Worm (Caenorhabditis elegans): Measurements from ENCODE around the gene C44C1.1.

C44C1.1 gene

ce11 chrX:1012385-1012866 is 31.9 kb downstream of the C44C1.1 start (continued):
- TF ChIP-seq Y105C5A.15 (GFP tag; IDR thresholded peaks at IDR 0.05) (0 out of 2 replicates have a peak, but pooled peaks have one; percentile 43), nhr-28 (tag; optimal IDR thresholded peaks at IDR 0.05) (peak; percentile 13), mep-1 (tag; optimal IDR thresholded peaks at IDR 0.05) (peak; percentile 28)

- TF ChIP-seq unc-39 (tag; optimal IDR thresholded peaks at IDR 0.05) (no peak), ces-1 (GFP tag; optimal IDR thresholded peaks at IDR 0.05) (peak; percentile 36), fkh-10 (GFP tag; optimal IDR thresholded peaks at IDR 0.05) (peak; percentile 89), hlh-11 (tag; optimal IDR thresholded peaks at IDR 0.05) (no peak), ctbp-1 (GFP tag; IDR thresholded peaks at IDR 0.05) (peak; percentile 41; the same call in 1 of the 2 replicates)
Measured at ce11 chrX:1014708-1015107, 34.1 kb downstream of the C44C1.1 start.

DNA sequence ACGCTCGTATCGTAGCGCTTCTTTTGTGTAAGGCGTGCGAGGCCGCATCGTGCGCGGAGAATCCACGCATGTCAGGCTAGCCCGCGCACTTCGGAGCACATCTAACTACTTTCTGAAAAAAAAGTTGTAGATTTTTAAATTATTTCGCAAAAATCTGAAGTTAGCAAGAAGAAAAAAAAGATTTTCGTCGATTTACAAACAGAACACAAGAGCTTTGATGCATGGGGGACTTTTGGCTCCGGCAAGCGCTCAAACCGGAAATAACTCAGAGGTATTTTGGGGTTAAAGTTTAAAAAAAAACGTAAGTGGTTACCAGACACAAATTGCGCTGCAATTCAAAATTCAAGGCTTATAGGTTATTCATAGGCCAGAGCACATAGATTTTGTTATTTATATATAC is 36.9 kb downstream of the C44C1.1 start, which contains the start of the genes F55A4.13 and nlf-1:
Gene F55A4.13 (minus strand): TSS at position 101 of the 400 bp plus-strand sequence.
Gene nlf-1 (minus strand): TSS at position 112 of the 400 bp plus-strand sequence.
- TF ChIP-seq nhr-25 (tag; optimal IDR thresholded peaks at IDR 0.05; ENCODE audit: borderline replicate concordance, insufficient read depth) (no peak), ama-1 (optimal IDR thresholded peaks at IDR 0.05) (no peak), nhr-102 (tag; optimal IDR thresholded peaks at IDR 0.05) (no peak), jun-1 (tag; optimal IDR thresholded peaks at IDR 0.05) (no peak), T20F7.1 (GFP tag; optimal IDR thresholded peaks at IDR 0.05) (no peak)

- TF ChIP-seq daf-16 (GFP tag; optimal IDR thresholded peaks at IDR 0.05) (no peak), daf-16 (tag; optimal IDR thresholded peaks at IDR 0.05) (no peak), jun-1 (tag; optimal IDR thresholded peaks at IDR 0.05) (no peak), nhr-111 (GFP tag; optimal IDR thresholded peaks at IDR 0.05) (no peak), vab-7 (GFP tag; IDR thresholded peaks at IDR 0.05) (no peak), hlh-30 (tag; optimal IDR thresholded peaks at IDR 0.05; ENCODE audit: insufficient read depth) (peak; percentile 19), rbr-2 (tag; optimal IDR thresholded peaks at IDR 0.05) (peak; percentile 51), R02D3.7 (tag; optimal IDR thresholded peaks at IDR 0.05) (no peak), set-16 (GFP tag; IDR thresholded peaks at IDR 0.05) (peak; percentile 54; the same call in 1 of the 2 replicates), ctbp-1 (GFP tag; IDR thresholded peaks at IDR 0.05) (peak; percentile 67; the same call in 1 of the 2 replicates), nhr-6 (tag; optimal IDR thresholded peaks at IDR 0.05) (no peak), dve-1 (tag; optimal IDR thresholded peaks at IDR 0.05; ENCODE audit: insufficient read depth) (no peak), zag-1 (tag; optimal IDR thresholded peaks at IDR 0.05) (no peak), F10B5.3 (tag; optimal IDR thresholded peaks at IDR 0.05) (no peak), aha-1 (tag) (peak; percentile 75), duxl-1 (tag; optimal IDR thresholded peaks at IDR 0.05; ENCODE audit: poor library complexity) (no peak), mdl-1 (tag; optimal IDR thresholded peaks at IDR 0.05) (peak in 1 of 2 experiments; percentile 9), ces-1 (GFP tag; optimal IDR thresholded peaks at IDR 0.05) (peak; percentile 61), Y5F2A.4 (GFP tag; optimal IDR thresholded peaks at IDR 0.05) (no peak), mep-1 (tag; optimal IDR thresholded peaks at IDR 0.05) (peak; percentile 44), T26A8.4 (GFP tag; IDR thresholded peaks at IDR 0.05) (no peak), egl-27 (tag; optimal IDR thresholded peaks at IDR 0.05) (no peak), lsy-2 (tag; optimal IDR thresholded peaks at IDR 0.05) (peak in 1 of 2 experiments; percentile 6), hlh-11 (tag; optimal IDR thresholded peaks at IDR 0.05) (peak; percentile 2)
Measured at ce11 chrX:1018586-1018985, 38.0 kb downstream of the C44C1.1 start.

- no peak for TF ChIP-seq ama-1 (optimal IDR thresholded peaks at IDR 0.05)
- peak; percentile 93 for TF ChIP-seq aha-1 (tag)
- TF ChIP-seq lin-15B (tag; optimal IDR thresholded peaks at IDR 0.05) = no peak
- no peak for TF ChIP-seq nhr-77 (tag; optimal IDR thresholded peaks at IDR 0.05)
- TF ChIP-seq ctbp-1 (GFP tag; IDR thresholded peaks at IDR 0.05) = peak; percentile 60; the same call in 1 of the 2 replicates
- no peak for TF ChIP-seq lir-3 (tag; optimal IDR thresholded peaks at IDR 0.05)
- no peak for TF ChIP-seq ceh-44 (GFP tag; IDR thresholded peaks at IDR 0.05)
- TF ChIP-seq nhr-42 (GFP tag; IDR thresholded peaks at IDR 0.05) = no peak
- no peak for TF ChIP-seq mep-1 (tag; optimal IDR thresholded peaks at IDR 0.05)
- no peak for TF ChIP-seq F49E8.2 (tag; optimal IDR thresholded peaks at IDR 0.05; ENCODE audit: borderline replicate concordance)
- TF ChIP-seq F26F4.8 (GFP tag; conservative IDR thresholded peaks at IDR 0.05) = no peak
- no peak for TF ChIP-seq sdz-12 (GFP tag; optimal IDR thresholded peaks at IDR 0.05)
- no peak for TF ChIP-seq duxl-1 (tag; optimal IDR thresholded peaks at IDR 0.05; ENCODE audit: poor library complexity)
- no peak for TF ChIP-seq nhr-25 (tag; optimal IDR thresholded peaks at IDR 0.05; ENCODE audit: borderline replicate concordance, insufficient read depth)
- no peak for TF ChIP-seq mes-2 (tag; optimal IDR thresholded peaks at IDR 0.05; ENCODE audit: poor library complexity, severe bottlenecking)
- TF ChIP-seq spr-3 (GFP tag; optimal IDR thresholded peaks at IDR 0.05) = no peak
- no peak for TF ChIP-seq zag-1 (tag; optimal IDR thresholded peaks at IDR 0.05)
- no peak for TF ChIP-seq saeg-2 (GFP tag; IDR thresholded peaks at IDR 0.05)
Measured at ce11 chrX:1021835-1022311, 41.3 kb downstream of the C44C1.1 start.

Measured in whole organism, L4 larva.